Worm (Caenorhabditis elegans) whole organism, L4 larva: ENCODE results near the gene rei-2.

ENCODE experiments used
- D1046.2 ChIP-seq: fragments of 200-800 bp; sonication (Bioruptor generic); IDR thresholded peaks from 2 replicates; pipeline ENCODE4 v1.3.6; 2022; ENCODE audit warnings: missing genetic modification characterization, missing compliant biosample characterization
- F10B5.3 ChIP-seq: sonication (generic microtip); optimal IDR thresholded peaks from 2 replicates; lab custom pipeline; 2016; ENCODE audit warnings: mild to moderate bottlenecking, missing genetic modification characterization, missing compliant biosample characterization
- F37D6.2 ChIP-seq: sonication (generic microtip); optimal IDR thresholded peaks from 2 replicates; lab custom pipeline; 2016; ENCODE audit warnings: mild to moderate bottlenecking, missing genetic modification characterization, missing compliant biosample characterization
- Y105C5A.15 ChIP-seq: fragments of 200-800 bp; sonication (Bioruptor generic); IDR thresholded peaks from 2 replicates; pipeline ENCODE4 v1.3.6; 2022; ENCODE audit warnings: missing genetic modification characterization, missing compliant biosample characterization
- aha-1 ChIP-seq: fragments of 150-350 bp; peaks from one replicate; lab custom pipeline; 2014; ENCODE audit warnings: missing biosample characterization, missing genetic modification characterization
- ama-1 ChIP-seq: fragments of 150-350 bp; optimal IDR thresholded peaks from 2 replicates; lab custom pipeline; 2014; ENCODE audit warnings: inconsistent platforms, mixed read lengths
- attf-4 ChIP-seq: sonication (generic microtip); optimal IDR thresholded peaks from 3 replicates; lab custom pipeline; 2017; ENCODE audit warnings: missing biosample characterization, missing genetic modification characterization
- ceh-28 ChIP-seq: fragments of 150-350 bp; optimal IDR thresholded peaks from 2 replicates; lab custom pipeline; 2014; ENCODE audit warnings: missing biosample characterization, missing genetic modification reagents, missing genetic modification characterization
- ceh-32 ChIP-seq: sonication (generic microtip); optimal IDR thresholded peaks from 2 replicates; lab custom pipeline; 2016; ENCODE audit warnings: mild to moderate bottlenecking, missing genetic modification characterization, missing compliant biosample characterization; ENCODE audit not compliant: poor library complexity
- ceh-62 ChIP-seq: sonication (generic microtip); optimal IDR thresholded peaks from 2 replicates; lab custom pipeline; 2017; ENCODE audit warnings: missing biosample characterization, missing genetic modification characterization
- ces-1 ChIP-seq: fragments of 150-350 bp; sonication (generic microtip); optimal IDR thresholded peaks from 4 replicates; lab custom pipeline; 2014; ENCODE audit warnings: missing biosample characterization, missing genetic modification reagents, missing genetic modification characterization
- daf-16 ChIP-seq, 3 experiments: sonication (generic microtip); optimal IDR thresholded peaks; 2 replicates each; lab custom pipeline; 2016 to 2017; ENCODE audit warnings: missing genetic modification characterization in 3 of 3, missing genetic modification reagents in 3 of 3, mild to moderate bottlenecking in 2 of 3, missing compliant biosample characterization in 2 of 3, missing biosample characterization in 1 of 3, moderate library complexity in 1 of 3
- dmd-6 ChIP-seq: fragments of 200-800 bp; sonication (Bioruptor generic); IDR thresholded peaks from 2 replicates; pipeline ENCODE4 v1.3.6; 2022; ENCODE audit warnings: missing genetic modification reagents, missing genetic modification characterization, missing compliant biosample characterization
- dmd-8 ChIP-seq: fragments of 200-800 bp; sonication (Bioruptor generic); IDR thresholded peaks from 2 replicates; pipeline ENCODE4 v1.3.6; 2022; ENCODE audit warnings: missing genetic modification characterization, missing compliant biosample characterization
- duxl-1 ChIP-seq: sonication (generic microtip); optimal IDR thresholded peaks from 2 replicates; lab custom pipeline; 2016; ENCODE audit warnings: mild to moderate bottlenecking, missing genetic modification characterization, moderate library complexity, missing compliant biosample characterization; ENCODE audit not compliant: poor library complexity
- dve-1 ChIP-seq: sonication (generic microtip); optimal IDR thresholded peaks from 2 replicates; lab custom pipeline; 2017; ENCODE audit warnings: antibody characterized with exemption, mild to moderate bottlenecking, missing genetic modification characterization, missing compliant biosample characterization; ENCODE audit not compliant: insufficient read depth
- egl-43 ChIP-seq: fragments of 200-800 bp; sonication (Bioruptor generic); IDR thresholded peaks from 2 replicates; pipeline ENCODE4 v1.3.6; 2022; ENCODE audit warnings: missing genetic modification reagents, missing genetic modification characterization, missing compliant biosample characterization
- fkh-10 ChIP-seq: fragments of 150-350 bp; optimal IDR thresholded peaks from 2 replicates; lab custom pipeline; 2014; ENCODE audit warnings: missing biosample characterization, missing genetic modification reagents, missing genetic modification characterization
- gei-8 ChIP-seq: fragments of 200-800 bp; sonication (Bioruptor generic); optimal IDR thresholded peaks from 2 replicates; lab custom pipeline; 2018; ENCODE audit warnings: mild to moderate bottlenecking, missing genetic modification characterization, missing compliant biosample characterization
- hif-1 ChIP-seq, 2 experiments: sonication (generic microtip); optimal IDR thresholded peaks; 2 replicates each; lab custom pipeline; 2016 to 2017; ENCODE audit warnings: missing compliant biosample characterization in 2 of 2, missing genetic modification characterization in 2 of 2, missing genetic modification reagents in 2 of 2, missing genotype in 2 of 2, mild to moderate bottlenecking in 1 of 2
- hlh-11 ChIP-seq: fragments of 200-800 bp; sonication (Bioruptor generic); optimal IDR thresholded peaks from 2 replicates; lab custom pipeline; 2018; ENCODE audit warnings: mild to moderate bottlenecking, missing genetic modification characterization, missing compliant biosample characterization
- hlh-30 ChIP-seq: sonication (generic microtip); optimal IDR thresholded peaks from 2 replicates; lab custom pipeline; 2017; ENCODE audit warnings: antibody characterized with exemption, mild to moderate bottlenecking, missing genetic modification characterization, missing compliant biosample characterization; ENCODE audit not compliant: insufficient read depth
- hmg-1.1 ChIP-seq: fragments of 200-800 bp; sonication (Bioruptor generic); IDR thresholded peaks from 2 replicates; pipeline ENCODE4 v1.3.6; 2022; ENCODE audit warnings: missing genetic modification reagents, missing genetic modification characterization, missing compliant biosample characterization
- jun-1 ChIP-seq: fragments of 150-350 bp; optimal IDR thresholded peaks from 2 replicates; lab custom pipeline; 2014; ENCODE audit warnings: missing biosample characterization, missing genetic modification reagents, missing genetic modification characterization
- lin-13 ChIP-seq: fragments of 150-350 bp; optimal IDR thresholded peaks from 2 replicates; lab custom pipeline; 2014; ENCODE audit warnings: missing biosample characterization, missing genetic modification reagents, missing genetic modification characterization
- lin-15B ChIP-seq: fragments of 150-350 bp; sonication (generic microtip); optimal IDR thresholded peaks from 3 replicates; lab custom pipeline; 2014; ENCODE audit warnings: missing biosample characterization, missing genetic modification characterization
- lin-38 ChIP-seq: fragments of 200-800 bp; sonication (Bioruptor generic); IDR thresholded peaks from 2 replicates; pipeline ENCODE4 v1.3.6; 2022; ENCODE audit warnings: missing genetic modification reagents, missing genetic modification characterization, missing compliant biosample characterization
- lir-3 ChIP-seq: sonication (generic microtip); optimal IDR thresholded peaks from 2 replicates; lab custom pipeline; 2016; ENCODE audit warnings: mild to moderate bottlenecking, missing genetic modification characterization, missing compliant biosample characterization
- lsy-2 ChIP-seq, 2 experiments: fragments of 150-350 bp in 1 of 2; sonication (generic microtip) in 1 of 2; optimal IDR thresholded peaks; 2 replicates each; lab custom pipeline; 2014 to 2017; ENCODE audit warnings: missing biosample characterization in 2 of 2, missing genetic modification characterization in 2 of 2
- mep-1 ChIP-seq: fragments of 150-350 bp; sonication (generic microtip); optimal IDR thresholded peaks from 3 replicates; lab custom pipeline; 2014; ENCODE audit warnings: missing biosample characterization, missing genetic modification characterization
- nhr-10 ChIP-seq: fragments of 150-350 bp; optimal IDR thresholded peaks from 2 replicates; lab custom pipeline; 2014; ENCODE audit warnings: missing biosample characterization, missing genetic modification characterization
- nhr-237 ChIP-seq: sonication (generic microtip); optimal IDR thresholded peaks from 2 replicates; lab custom pipeline; 2017; ENCODE audit warnings: missing biosample characterization, missing genetic modification characterization
- nhr-28 ChIP-seq: fragments of 150-350 bp; optimal IDR thresholded peaks from 2 replicates; lab custom pipeline; 2014; ENCODE audit warnings: missing biosample characterization, missing genetic modification characterization
- nhr-6 ChIP-seq: fragments of 150-350 bp; optimal IDR thresholded peaks from 2 replicates; lab custom pipeline; 2014; ENCODE audit warnings: missing biosample characterization, missing genetic modification characterization
- pha-4 ChIP-seq, 2 experiments: fragments of 150-350 bp in 1 of 2; fragments of 200-800 bp in 1 of 2; sonication (Bioruptor generic) in 1 of 2; IDR thresholded peaks in 1 of 2; optimal IDR thresholded peaks in 1 of 2; 2 replicates each; pipeline versions ENCODE4 v1.3.6 to Lab custom; 2014 to 2022; ENCODE audit warnings: missing genetic modification characterization in 2 of 2, missing genetic modification reagents in 2 of 2, missing biosample characterization in 1 of 2, missing compliant biosample characterization in 1 of 2
- php-3 ChIP-seq: fragments of 200-800 bp; sonication (Bioruptor generic); IDR thresholded peaks from 2 replicates; pipeline ENCODE4 v1.3.6; 2022; ENCODE audit warnings: missing genetic modification reagents, missing genetic modification characterization, missing compliant biosample characterization
- pqm-1 ChIP-seq: sonication (generic microtip); optimal IDR thresholded peaks from 2 replicates; lab custom pipeline; 2017; ENCODE audit warnings: missing biosample characterization, missing genetic modification characterization
- set-16 ChIP-seq: fragments of 200-800 bp; sonication (Bioruptor generic); IDR thresholded peaks from 2 replicates; pipeline ENCODE4 v1.3.6; 2022; ENCODE audit warnings: missing genetic modification reagents, missing genetic modification characterization, missing compliant biosample characterization
- skn-1 ChIP-seq: fragments of 150-350 bp; optimal IDR thresholded peaks from 2 replicates; lab custom pipeline; 2014; ENCODE audit warnings: missing biosample characterization, missing genetic modification characterization
- spr-3 ChIP-seq: fragments of 200-800 bp; sonication (Bioruptor generic); optimal IDR thresholded peaks from 2 replicates; lab custom pipeline; 2018; ENCODE audit warnings: mild to moderate bottlenecking, missing genetic modification characterization, missing compliant biosample characterization
- tag-97 ChIP-seq: fragments of 200-800 bp; sonication (Bioruptor generic); IDR thresholded peaks from 2 replicates; pipeline ENCODE4 v1.3.6; 2022; ENCODE audit warnings: missing genetic modification characterization, missing compliant biosample characterization
- tra-1 ChIP-seq: fragments of 200-800 bp; sonication (Bioruptor generic); IDR thresholded peaks from 2 replicates; pipeline ENCODE4 v1.3.6; 2022; ENCODE audit warnings: missing genetic modification reagents, missing genetic modification characterization, missing compliant biosample characterization
- zip-11 ChIP-seq: fragments of 200-800 bp; sonication (Bioruptor generic); IDR thresholded peaks from 2 replicates; pipeline ENCODE4 v1.3.6; 2022; ENCODE audit warnings: missing genetic modification characterization, missing compliant biosample characterization

rei-2 gene

DNA sequence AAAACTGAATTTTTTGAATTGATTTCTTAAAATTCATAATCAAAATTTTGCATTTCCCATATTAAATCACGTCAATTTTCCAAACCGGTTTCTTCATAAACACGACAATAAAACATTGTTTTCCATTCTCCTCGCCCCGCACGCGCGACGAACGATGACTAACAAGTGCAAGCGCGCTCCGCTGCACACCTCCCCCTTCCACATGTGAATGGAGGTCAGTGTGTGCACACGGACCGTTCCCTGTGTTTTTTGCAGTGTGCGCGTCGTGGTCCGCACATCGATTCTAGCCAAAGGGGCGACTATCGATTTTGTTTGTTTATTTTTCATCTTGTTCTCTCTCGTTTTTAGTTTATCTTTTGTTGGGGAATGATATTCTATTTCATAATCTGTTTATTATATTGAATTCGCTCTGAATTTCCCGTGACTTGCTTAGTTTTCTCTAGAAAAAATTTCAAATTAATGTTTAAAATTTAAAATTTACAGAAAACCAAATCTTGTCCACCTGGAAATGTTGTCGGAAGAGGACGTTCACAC is 40.6 kb upstream of the rei-2 start, which contains the start of gene snx-1 (continued):
- TF ChIP-seq dmd-8 (GFP tag; lab: Robert Waterston, UW) (no peak), mep-1 (tag; lab: Kevin White, UChicago) (peak; percentile 74), lin-15B (tag; lab: Kevin White, UChicago) (no peak), nhr-10 (tag; lab: Kevin White, UChicago) (no peak), php-3 (GFP tag; lab: Robert Waterston, UW) (peak; percentile 33; the same call in 1 of the 2 replicates), hmg-1.1 (peak; percentile 46), nhr-6 (tag; lab: Kevin White, UChicago) (peak; percentile 74), fkh-10 (GFP tag; lab: Kevin White, UChicago) (no peak), ama-1 (lab: Kevin White, UChicago) (no peak), D1046.2 (GFP tag; lab: Robert Waterston, UW) (no peak), F10B5.3 (no peak), daf-16 (GFP tag; optimal IDR thresholded peaks at IDR 0.05; lab: Kevin White, UChicago) (no peak), daf-16 (tag; optimal IDR thresholded peaks at IDR 0.05; lab: Kevin White, UChicago) (peak; percentile 91), zip-11 (GFP tag; lab: Robert Waterston, UW) (no peak)

DNA sequence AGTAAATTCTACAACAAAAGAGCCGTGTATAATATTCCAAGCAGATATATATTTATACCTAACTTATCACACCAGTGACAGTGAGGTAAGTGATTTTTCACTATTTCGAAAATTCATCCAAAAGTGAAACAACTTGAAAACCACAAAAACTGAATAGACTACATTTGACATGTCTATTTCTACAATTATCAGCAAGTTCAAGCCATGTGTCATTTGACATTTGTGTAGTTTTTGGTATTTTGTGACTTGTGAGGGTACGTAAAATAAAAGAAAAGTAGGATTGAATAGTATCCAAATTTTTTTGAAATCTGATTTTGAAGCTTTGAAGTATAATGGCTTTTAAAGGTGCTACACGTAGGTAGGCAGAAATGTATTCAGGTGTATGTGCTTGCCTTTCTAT is 38.3 kb upstream of the rei-2 start:
- TF ChIP-seq pqm-1 (tag; lab: Kevin White, UChicago) (peak; percentile 11), lsy-2 (tag; optimal IDR thresholded peaks at IDR 0.05; lab: Kevin White, UChicago) (no peak), dmd-6 (GFP tag; lab: Robert Waterston, UW) (peak; percentile 52), egl-43 (GFP tag; lab: Robert Waterston, UW) (no peak), mep-1 (tag; lab: Kevin White, UChicago) (no peak), nhr-6 (tag; lab: Kevin White, UChicago) (peak; percentile 61), aha-1 (peak; percentile 35), ces-1 (GFP tag; lab: Kevin White, UChicago) (no peak), nhr-28 (peak; percentile 74)

DNA sequence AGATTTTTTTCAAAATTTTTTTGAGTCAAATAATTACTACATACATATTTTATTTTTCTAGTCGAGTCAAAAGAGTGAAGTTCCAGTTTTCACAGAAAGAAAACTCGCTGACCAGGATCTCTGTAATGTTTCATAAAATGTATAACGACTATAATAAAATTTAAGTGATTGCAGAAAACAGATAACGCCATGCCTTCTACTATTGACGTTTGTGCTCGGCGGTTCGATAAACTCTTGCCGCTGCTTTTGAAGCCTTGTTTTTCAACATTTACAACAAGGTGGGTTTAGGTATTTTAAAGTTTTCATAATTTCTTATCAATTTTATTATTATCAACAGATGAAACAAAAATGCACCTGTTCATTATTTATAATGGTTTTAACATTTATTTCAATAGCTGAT is 37.5 kb upstream of the rei-2 start, which contains the start of gene lmp-2:
lmp-2 (plus strand) TSS at position 190 of the 400 bp plus-strand sequence.
- TF ChIP-seq nhr-237 (tag; lab: Kevin White, UChicago) (no peak), lin-38 (GFP tag; lab: Robert Waterston, UW) (no peak), pha-4 (GFP tag; IDR thresholded peaks at IDR 0.05; lab: Robert Waterston, UW) (no peak), pha-4 (tag; optimal IDR thresholded peaks at IDR 0.05; lab: Kevin White, UChicago) (no peak), ceh-62 (no peak), ama-1 (lab: Kevin White, UChicago) (no peak), hlh-11 (peak; percentile 42), pqm-1 (tag; lab: Kevin White, UChicago) (peak; percentile 83), php-3 (GFP tag; lab: Robert Waterston, UW) (peak; percentile 88), nhr-28 (peak; percentile 73), dve-1 (peak; percentile 62), hif-1 (tag; optimal IDR thresholded peaks at IDR 0.05; lab: Kevin White, UChicago) (no peak), daf-16 (GFP tag; optimal IDR thresholded peaks at IDR 0.05; lab: Kevin White, UChicago) (no peak), daf-16 (tag; optimal IDR thresholded peaks at IDR 0.05; lab: Kevin White, UChicago) (peak; percentile 93), skn-1 (tag; lab: Kevin White, UChicago) (no peak), ceh-32 (no peak)

DNA sequence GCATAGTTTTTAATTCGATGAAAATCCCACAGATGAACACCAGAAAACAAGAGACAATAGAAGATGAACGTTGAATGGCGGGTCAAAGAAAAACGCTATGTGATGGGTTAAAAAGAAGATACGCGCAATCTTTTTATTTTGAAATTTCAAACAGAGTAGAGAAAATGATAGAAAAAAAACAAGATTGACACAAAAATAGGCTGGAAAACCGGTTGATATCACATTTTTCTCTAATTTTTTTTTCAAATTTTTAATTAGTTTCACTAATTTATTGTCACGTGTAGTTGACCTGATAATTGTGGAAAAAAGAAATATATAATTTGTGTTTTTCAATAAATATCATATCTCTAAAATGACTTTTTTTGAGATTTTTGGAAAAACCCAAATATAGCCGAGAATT is 36.2 kb upstream of the rei-2 start, which contains the start of gene C05D9.9:
C05D9.9 (minus strand) TSS at position 101 of the 400 bp plus-strand sequence.
- TF ChIP-seq jun-1 = no peak
- TF ChIP-seq spr-3 = no peak
- TF ChIP-seq gei-8 = no peak
- no peak for TF ChIP-seq skn-1 (tag; lab: Kevin White, UChicago)
- TF ChIP-seq Y105C5A.15 (GFP tag; lab: Robert Waterston, UW) = no peak
- no peak for TF ChIP-seq attf-4
- no peak for TF ChIP-seq pha-4 (GFP tag; IDR thresholded peaks at IDR 0.05; lab: Robert Waterston, UW)
- no peak for TF ChIP-seq pha-4 (tag; optimal IDR thresholded peaks at IDR 0.05; lab: Kevin White, UChicago)
- peak; percentile 34; the same call in 1 of the 2 replicates for TF ChIP-seq dmd-6 (GFP tag; lab: Robert Waterston, UW)
- TF ChIP-seq nhr-6 (tag; lab: Kevin White, UChicago) = no peak
- no peak for TF ChIP-seq ceh-28 (tag; lab: Kevin White, UChicago)
- no peak for TF ChIP-seq tag-97
- TF ChIP-seq hlh-30 (tag; lab: Kevin White, UChicago) = peak; percentile 2
- TF ChIP-seq tra-1 = 0 out of 2 replicates have a peak, but pooled peaks have one; percentile 10
- peak; percentile 88 for TF ChIP-seq aha-1
- no peak for TF ChIP-seq lir-3 (tag; lab: Kevin White, UChicago)
- no peak for TF ChIP-seq set-16 (GFP tag; lab: Robert Waterston, UW)
- no peak for TF ChIP-seq lin-13 (GFP tag; lab: Kevin White, UChicago)
- no peak for TF ChIP-seq F37D6.2 (tag; lab: Kevin White, UChicago)
- TF ChIP-seq hlh-11 = no peak
- no peak for TF ChIP-seq duxl-1
